Fruit fly (Drosophila melanogaster) whole organism, embryonic: Measurements from ENCODE around the gene Rgl.
A peak's percentile ranks its signal among the peaks of the same experiment; 100 is the strongest.

Source experiments
- ATbp ChIP-seq: fragments of 200-800 bp; sonication (Bioruptor generic); optimal IDR thresholded peaks from 2 replicates; lab custom pipeline; 2017; ENCODE audit warnings: missing biosample characterization, mild to moderate bottlenecking, missing genetic modification characterization, missing genetic modification reagents
- B-H1 ChIP-seq: fragments of 200-800 bp; sonication (Bioruptor generic); IDR thresholded peaks from 3 replicates; pipeline ENCODE4 v1.3.6; 2022; ENCODE audit warnings: missing biosample characterization, missing genetic modification characterization
- CG10147 ChIP-seq: fragments of 200-800 bp; sonication (Bioruptor generic); optimal IDR thresholded peaks from 2 replicates; lab custom pipeline; 2019; ENCODE audit warnings: missing biosample characterization, mild to moderate bottlenecking, missing genetic modification characterization, moderate library complexity
- CG10959 ChIP-seq: fragments of 200-800 bp; sonication (Bioruptor generic); IDR thresholded peaks from 2 replicates; pipeline ENCODE4 v1.3.6; 2022; ENCODE audit warnings: missing biosample characterization, missing genetic modification characterization
- CG11085 ChIP-seq: fragments of 200-800 bp; sonication (Bioruptor generic); IDR thresholded peaks from 2 replicates; pipeline ENCODE4 v1.3.6; 2022; ENCODE audit warnings: missing biosample characterization, missing genetic modification characterization
- CG11560 ChIP-seq: fragments of 200-800 bp; sonication (Bioruptor generic); IDR thresholded peaks from 3 replicates; pipeline ENCODE4 v1.3.6; 2022; ENCODE audit warnings: missing biosample characterization, missing genetic modification characterization
- CG12071 ChIP-seq: fragments of 200-800 bp; sonication (Bioruptor generic); optimal IDR thresholded peaks from 3 replicates; lab custom pipeline; 2018; ENCODE audit warnings: missing biosample characterization, mild to moderate bottlenecking, missing genetic modification characterization
- CG13287 ChIP-seq: fragments of 200-800 bp; sonication (Bioruptor generic); IDR thresholded peaks from 2 replicates; pipeline ENCODE4 v1.3.6; 2022; ENCODE audit warnings: missing biosample characterization, missing genetic modification characterization; ENCODE audit not compliant: partially characterized antibody
- CG15514 ChIP-seq: fragments of 200-800 bp; sonication (Bioruptor generic); optimal IDR thresholded peaks from 3 replicates; lab custom pipeline; 2017; ENCODE audit warnings: missing biosample characterization, missing genetic modification characterization, mild to moderate bottlenecking, moderate library complexity, missing genetic modification reagents
- CG17359 ChIP-seq: fragments of 200-800 bp; sonication (Bioruptor generic); optimal IDR thresholded peaks from 3 replicates; lab custom pipeline; 2018; ENCODE audit warnings: missing biosample characterization, mild to moderate bottlenecking, missing genetic modification characterization, moderate library complexity
- CG17361 ChIP-seq: fragments of 200-800 bp; sonication (Bioruptor generic); IDR thresholded peaks from 3 replicates; pipeline ENCODE4 v1.3.6; 2022; ENCODE audit warnings: missing biosample characterization, missing genetic modification characterization
- CG17829 ChIP-seq: fragments of 200-800 bp; optimal IDR thresholded peaks from 2 replicates; lab custom pipeline; 2019; ENCODE audit warnings: missing biosample characterization, mild to moderate bottlenecking, missing genetic modification characterization, moderate library complexity
- CG18011 ChIP-seq: fragments of 200-800 bp; sonication (Bioruptor generic); optimal IDR thresholded peaks from 2 replicates; lab custom pipeline; 2017; ENCODE audit warnings: missing biosample characterization, missing genetic modification characterization, mild to moderate bottlenecking, moderate library complexity, missing genotype
- CG1832 ChIP-seq: fragments of 200-800 bp; sonication (Bioruptor generic); optimal IDR thresholded peaks from 2 replicates; lab custom pipeline; 2017; ENCODE audit warnings: missing biosample characterization, mild to moderate bottlenecking, missing genetic modification characterization, inconsistent platforms
- CG2202 ChIP-seq: fragments of 200-800 bp; sonication (Bioruptor generic); optimal IDR thresholded peaks from 2 replicates; lab custom pipeline; 2018; ENCODE audit warnings: missing biosample characterization, mild to moderate bottlenecking, missing genetic modification characterization
- CG32767 ChIP-seq: fragments of 200-800 bp; sonication (Bioruptor generic); IDR thresholded peaks from 2 replicates; pipeline ENCODE4 v1.3.6; 2022; ENCODE audit warnings: missing biosample characterization, missing genetic modification characterization
- CG3407 ChIP-seq: fragments of 200-800 bp; sonication (Bioruptor generic); optimal IDR thresholded peaks from 2 replicates; lab custom pipeline; 2018; ENCODE audit warnings: missing biosample characterization, mild to moderate bottlenecking, missing genetic modification characterization
- CG34224 ChIP-seq: fragments of 200-800 bp; sonication (Bioruptor generic); IDR thresholded peaks from 3 replicates; pipeline ENCODE4 v1.3.6; 2022; ENCODE audit warnings: missing biosample characterization, missing genetic modification characterization; ENCODE audit not compliant: partially characterized antibody
- CG5180 ChIP-seq: fragments of 200-800 bp; sonication (Bioruptor generic); optimal IDR thresholded peaks from 3 replicates; lab custom pipeline; 2017; ENCODE audit warnings: missing biosample characterization, missing genetic modification characterization, mild to moderate bottlenecking, moderate library complexity, missing genetic modification reagents
- CG6854 ChIP-seq: fragments of 200-800 bp; sonication (Bioruptor generic); optimal IDR thresholded peaks from 3 replicates; lab custom pipeline; 2017; ENCODE audit warnings: missing biosample characterization, mild to moderate bottlenecking, missing genetic modification characterization
- CG7357 ChIP-seq: fragments of 200-800 bp; sonication (Bioruptor generic); IDR thresholded peaks from 3 replicates; pipeline ENCODE4 v1.3.6; 2022; ENCODE audit warnings: missing biosample characterization, missing genetic modification characterization
- CG7745 ChIP-seq: fragments of 200-800 bp; sonication (Bioruptor generic); optimal IDR thresholded peaks from 2 replicates; lab custom pipeline; 2018; ENCODE audit warnings: missing biosample characterization, mild to moderate bottlenecking, missing genetic modification characterization, moderate library complexity
- CG7987 ChIP-seq: fragments of 200-800 bp; sonication (Bioruptor generic); optimal IDR thresholded peaks from 2 replicates; lab custom pipeline; 2018; ENCODE audit warnings: missing biosample characterization, mild to moderate bottlenecking, missing genetic modification characterization, moderate library complexity
- CHES-1-like ChIP-seq: fragments of 200-800 bp; sonication (Bioruptor generic); optimal IDR thresholded peaks from 2 replicates; lab custom pipeline; 2016; ENCODE audit warnings: missing biosample characterization, missing genetic modification characterization
- Dip2 ChIP-seq: fragments of 200-800 bp; sonication (Bioruptor generic); IDR thresholded peaks from 2 replicates; pipeline ENCODE4 v1.3.6; 2022; ENCODE audit warnings: missing biosample characterization, missing genetic modification characterization
- Eip74EF ChIP-seq, 2 experiments: fragments of 200-800 bp in 1 of 2; fragments of >200 bp in 1 of 2; sonication (Bioruptor generic) in 1 of 2; optimal IDR thresholded peaks; 2 replicates each; lab custom pipeline; 2017 to 2019; ENCODE audit warnings: missing biosample characterization in 2 of 2, missing genetic modification characterization in 2 of 2, mild to moderate bottlenecking in 1 of 2, moderate library complexity in 1 of 2
- HLHmδ ChIP-seq: fragments of 200-800 bp; sonication (Bioruptor generic); optimal IDR thresholded peaks from 2 replicates; lab custom pipeline; 2018; ENCODE audit warnings: missing biosample characterization, mild to moderate bottlenecking, missing genetic modification characterization, moderate library complexity
- Hr3 ChIP-seq: fragments of 200-800 bp; sonication (Bioruptor generic); optimal IDR thresholded peaks from 3 replicates; lab custom pipeline; 2016; ENCODE audit warnings: missing biosample characterization, missing genetic modification characterization
- Lhr ChIP-seq: fragments of 200-800 bp; sonication (Bioruptor generic); optimal IDR thresholded peaks from 3 replicates; lab custom pipeline; 2017; ENCODE audit warnings: mild to moderate bottlenecking, missing biosample characterization, missing genetic modification reagents, missing genetic modification characterization
- Neu2 ChIP-seq: fragments of 200-800 bp; sonication (Bioruptor generic); optimal IDR thresholded peaks from 3 replicates; lab custom pipeline; 2016; ENCODE audit warnings: missing biosample characterization, missing genetic modification characterization, borderline replicate concordance
- Opbp ChIP-seq: fragments of 200-800 bp; sonication (Bioruptor generic); IDR thresholded peaks from 3 replicates; pipeline ENCODE4 v1.3.6; 2022; ENCODE audit warnings: missing biosample characterization, missing genetic modification characterization; ENCODE audit not compliant: partially characterized antibody
- Rfx ChIP-seq: fragments of 200-800 bp; sonication (Bioruptor generic); IDR thresholded peaks from 2 replicates; pipeline ENCODE4 v1.3.6; 2022; ENCODE audit warnings: missing biosample characterization, missing genetic modification characterization
- Sin3A ChIP-seq: fragments of >200 bp; optimal IDR thresholded peaks from 2 replicates; lab custom pipeline; 2018
- amos ChIP-seq: fragments of 200-800 bp; sonication (Bioruptor generic); IDR thresholded peaks from 2 replicates; pipeline ENCODE4 v1.3.6; 2022; ENCODE audit warnings: missing biosample characterization, missing genetic modification characterization; ENCODE audit not compliant: partially characterized antibody
- ash1 ChIP-seq: fragments of 200-800 bp; sonication (Bioruptor generic); optimal IDR thresholded peaks from 2 replicates; lab custom pipeline; 2018; ENCODE audit warnings: missing biosample characterization, mild to moderate bottlenecking, missing genetic modification characterization
- bab2 ChIP-seq: fragments of 200-800 bp; sonication (Bioruptor generic); optimal IDR thresholded peaks from 2 replicates; lab custom pipeline; 2016; ENCODE audit warnings: missing biosample characterization, missing genetic modification characterization
- br ChIP-seq: fragments of >200 bp; optimal IDR thresholded peaks from 2 replicates; lab custom pipeline; 2017
- croc ChIP-seq: fragments of 200-800 bp; sonication (Bioruptor generic); conservative IDR thresholded peaks from 3 replicates; pipeline ENCODE4 v1.3.6; 2022; ENCODE audit warnings: missing biosample characterization, missing genetic modification characterization
- crp ChIP-seq, 2 experiments: fragments of 200-800 bp; sonication (Bioruptor generic); optimal IDR thresholded peaks; 2 replicates in 1 of 2; 3 replicates in 1 of 2; lab custom pipeline; 2017; ENCODE audit warnings: missing biosample characterization in 2 of 2, missing genetic modification characterization in 2 of 2, mild to moderate bottlenecking in 1 of 2, moderate library complexity in 1 of 2
- exex ChIP-seq: fragments of 200-800 bp; sonication (Bioruptor generic); optimal IDR thresholded peaks from 4 replicates; lab custom pipeline; 2018; ENCODE audit warnings: missing biosample characterization, mild to moderate bottlenecking, missing genetic modification characterization, moderate library complexity
- ind ChIP-seq: fragments of 200-800 bp; sonication (Bioruptor generic); optimal IDR thresholded peaks from 3 replicates; lab custom pipeline; 2016; ENCODE audit warnings: missing biosample characterization, missing genetic modification characterization
- ken ChIP-seq: fragments of 200-800 bp; sonication (Bioruptor generic); IDR thresholded peaks from 3 replicates; pipeline ENCODE4 v1.3.6; 2022; ENCODE audit warnings: missing biosample characterization, missing genetic modification characterization
- pan ChIP-seq, 4 experiments: fragments of >200 bp in 3 of 4; fragments of 200-800 bp in 1 of 4; sonication (Bioruptor generic) in 1 of 4; optimal IDR thresholded peaks in 3 of 4; IDR thresholded peaks in 1 of 4; 2 replicates each; pipeline versions ENCODE4 v1.3.6 to Lab custom; 2017 to 2022; ENCODE audit warnings: missing biosample characterization in 2 of 4, missing genetic modification characterization in 2 of 4, mixed read lengths in 1 of 4
- pfk ChIP-seq: fragments of 200-800 bp; sonication (Bioruptor generic); optimal IDR thresholded peaks from 2 replicates; lab custom pipeline; 2018; ENCODE audit warnings: missing biosample characterization, mild to moderate bottlenecking, missing genetic modification characterization, moderate library complexity
- pnt ChIP-seq: fragments of 200-800 bp; sonication (Bioruptor generic); optimal IDR thresholded peaks from 3 replicates; lab custom pipeline; 2016; ENCODE audit warnings: missing biosample characterization, missing genetic modification characterization
- rib ChIP-seq: fragments of 200-800 bp; sonication (Bioruptor generic); IDR thresholded peaks from 2 replicates; pipeline ENCODE4 v1.3.6; 2022; ENCODE audit warnings: missing biosample characterization, missing genetic modification characterization
- schlank ChIP-seq: fragments of 200-800 bp; sonication (Bioruptor generic); optimal IDR thresholded peaks from 2 replicates; lab custom pipeline; 2018; ENCODE audit warnings: missing biosample characterization, mild to moderate bottlenecking, missing genetic modification characterization
- sens ChIP-seq: fragments of 200-800 bp; sonication (Bioruptor generic); peaks from one replicate; lab custom pipeline; 2016; ENCODE audit warnings: missing biosample characterization, missing genetic modification characterization
- sens-2 ChIP-seq: fragments of 200-800 bp; sonication (Bioruptor generic); IDR thresholded peaks from 2 replicates; pipeline ENCODE4 v1.3.6; 2022; ENCODE audit warnings: missing biosample characterization, missing genetic modification characterization
- shn ChIP-seq: fragments of 200-800 bp; sonication (Bioruptor generic); optimal IDR thresholded peaks from 3 replicates; lab custom pipeline; 2016; ENCODE audit warnings: missing biosample characterization, missing genetic modification characterization

Rgl gene

dm6 chr3L:13957212-13957668 lies 32.1 kb upstream of the Rgl start (continued):
- TF ChIP-seq CG5180 (GFP tag; lab: Kevin White, UChicago) (peak; percentile 53), CG17359 (tag; lab: Kevin White, UChicago) (peak; percentile 75), CG3407 (GFP tag; lab: Kevin White, UChicago) (peak; percentile 65), CG13287 (GFP tag; lab: Robert Waterston, UW) (no peak), Eip74EF (GFP tag; optimal IDR thresholded peaks at IDR 0.05; lab: Kevin White, UChicago) (peak in 1 of 2 experiments; percentile 70), Neu2 (no peak), ATbp (GFP tag; lab: Kevin White, UChicago) (peak; percentile 63), Lhr (GFP tag; lab: Kevin White, UChicago) (peak; percentile 1), Rfx (GFP tag; lab: Robert Waterston, UW) (no peak), crp (GFP tag; optimal IDR thresholded peaks at IDR 0.05; lab: Kevin White, UChicago) (peak in 1 of 2 experiments; percentile 22), Hr3 (GFP tag; lab: Kevin White, UChicago) (peak; percentile 76), ash1 (GFP tag; lab: Kevin White, UChicago) (no peak), schlank (tag; lab: Kevin White, UChicago) (no peak), shn (GFP tag; lab: Kevin White, UChicago) (no peak), croc (GFP tag; lab: Robert Waterston, UW) (no peak; the same call in 1 of the 3 replicates), CHES-1-like (GFP tag; lab: Kevin White, UChicago) (no peak), CG2202 (tag; lab: Kevin White, UChicago) (peak; percentile 36), exex (tag; lab: Kevin White, UChicago) (peak; percentile 16), Dip2 (GFP tag; lab: Robert Waterston, UW) (no peak), ken (GFP tag; lab: Robert Waterston, UW) (no peak), CG6854 (no peak), bab2 (GFP tag; lab: Kevin White, UChicago) (peak; percentile 46), CG11085 (GFP tag; lab: Robert Waterston, UW) (no peak), CG12071 (no peak), CG7987 (GFP tag; lab: Kevin White, UChicago) (no peak), CG7745 (tag; lab: Kevin White, UChicago) (no peak), CG32767 (peak; percentile 46; the same call in 1 of the 2 replicates), amos (no peak), rib (GFP tag; lab: Robert Waterston, UW) (no peak), pan (optimal IDR thresholded peaks at IDR 0.05; lab: Kevin White, UChicago) (no peak), pan (GFP tag; optimal IDR thresholded peaks at IDR 0.05 in 1 of 2, IDR thresholded peaks at IDR 0.05 in 1 of 2) (peak in 1 of 2 experiments; percentile 47), pnt (GFP tag; lab: Kevin White, UChicago) (peak; percentile 6), Opbp (GFP tag; lab: Robert Waterston, UW) (no peak), CG18011 (GFP tag; lab: Kevin White, UChicago) (no peak), CG17361 (peak; percentile 89), pfk (GFP tag; lab: Kevin White, UChicago) (no peak), HLHmδ (GFP tag; lab: Kevin White, UChicago) (no peak), CG34224 (GFP tag; lab: Robert Waterston, UW) (no peak), br (lab: Kevin White, UChicago) (no peak), CG7357 (GFP tag; lab: Robert Waterston, UW) (no peak), CG10959 (GFP tag; lab: Robert Waterston, UW) (0 out of 2 replicates have a peak, but pooled peaks have one; percentile 35), Sin3A (lab: Kevin White, UChicago) (no peak), B-H1 (GFP tag; lab: Robert Waterston, UW) (no peak), CG1832 (GFP tag; lab: Kevin White, UChicago) (no peak), ind (peak; percentile 60), sens-2 (GFP tag; lab: Robert Waterston, UW) (no peak), CG17829 (peak; percentile 76), CG15514 (GFP tag; lab: Kevin White, UChicago) (no peak), CG10147 (GFP tag; lab: Kevin White, UChicago) (peak; percentile 63), sens (GFP tag; lab: Kevin White, UChicago) (peak; percentile 90), CG11560 (tag; lab: Robert Waterston, UW) (no peak)
